Worm (Caenorhabditis elegans) whole organism, early embryonic: ENCODE measurements around the gene T10B5.4.

Source experiments
- sea-1 ChIP-seq: fragments of 200-800 bp; sonication (Bioruptor generic); conservative IDR thresholded peaks from 2 replicates; pipeline ENCODE4 v1.3.6; 2022; ENCODE audit warnings: missing genetic modification characterization, missing compliant biosample characterization
- tbx-11 ChIP-seq: fragments of 200-800 bp; sonication (Bioruptor generic); IDR thresholded peaks from 2 replicates; pipeline ENCODE4 v1.3.6; 2022; ENCODE audit warnings: missing genetic modification characterization, missing compliant biosample characterization

- TF ChIP-seq tbx-11 (no peak), sea-1 (GFP tag; lab: Robert Waterston, UW) (no peak)
These were observed 6.6 kb downstream of the T10B5.4 start for ce11 chrV:1864997-1865396.
